Fruit fly (Drosophila melanogaster) whole organism, pupa: Measurements from ENCODE around the gene PGRP-LB.

Experiments
- CG10348 ChIP-seq: fragments of 200-800 bp; sonication (Bioruptor generic); IDR thresholded peaks from 2 replicates; pipeline ENCODE4 v1.3.6; 2022; ENCODE audit warnings: missing biosample characterization, missing genetic modification characterization
- CG12605 ChIP-seq: fragments of 200-800 bp; sonication (Bioruptor generic); IDR thresholded peaks from 2 replicates; pipeline ENCODE4 v1.3.6; 2022; ENCODE audit warnings: missing biosample characterization, missing genetic modification characterization
- CG13204 ChIP-seq: fragments of 200-800 bp; sonication (Bioruptor generic); optimal IDR thresholded peaks from 2 replicates; lab custom pipeline; 2018; ENCODE audit warnings: missing biosample characterization, mild to moderate bottlenecking, missing genetic modification characterization, moderate library complexity
- CG14655 ChIP-seq: fragments of 200-800 bp; sonication (Bioruptor generic); optimal IDR thresholded peaks from 3 replicates; lab custom pipeline; 2017; ENCODE audit warnings: mild to moderate bottlenecking, missing biosample characterization, missing genetic modification reagents, missing genetic modification characterization
- CG15710 ChIP-seq: fragments of 200-800 bp; sonication (Bioruptor generic); optimal IDR thresholded peaks from 2 replicates; lab custom pipeline; 2018; ENCODE audit warnings: missing biosample characterization, mild to moderate bottlenecking, missing genetic modification characterization, moderate library complexity
- CG17806 ChIP-seq: fragments of 200-800 bp; sonication (Bioruptor generic); optimal IDR thresholded peaks from 2 replicates; lab custom pipeline; 2018; ENCODE audit warnings: missing biosample characterization, mild to moderate bottlenecking, missing genetic modification characterization, moderate library complexity
- CG32121 ChIP-seq: fragments of 200-800 bp; sonication (Bioruptor generic); IDR thresholded peaks from 2 replicates; pipeline ENCODE4 v1.3.6; 2022; ENCODE audit warnings: missing biosample characterization, missing genetic modification characterization
- CG34367 ChIP-seq: fragments of 200-800 bp; sonication (Bioruptor generic); optimal IDR thresholded peaks from 2 replicates; lab custom pipeline; 2018; ENCODE audit warnings: missing biosample characterization, mild to moderate bottlenecking, missing genetic modification characterization
- CG4496 ChIP-seq: fragments of 200-800 bp; sonication (Bioruptor generic); IDR thresholded peaks from 3 replicates; pipeline ENCODE4 v1.3.6; 2022; ENCODE audit warnings: missing biosample characterization, missing genetic modification characterization
- CG8159 ChIP-seq: fragments of 200-800 bp; sonication (Bioruptor generic); optimal IDR thresholded peaks from 3 replicates; lab custom pipeline; 2018; ENCODE audit warnings: missing biosample characterization, mild to moderate bottlenecking, missing genetic modification characterization, moderate library complexity
- CG8301 ChIP-seq: fragments of 200-800 bp; sonication (Bioruptor generic); optimal IDR thresholded peaks from 2 replicates; lab custom pipeline; 2018; ENCODE audit warnings: missing biosample characterization, mild to moderate bottlenecking, missing genetic modification characterization
- CG9948 ChIP-seq: fragments of 200-800 bp; sonication (Bioruptor generic); optimal IDR thresholded peaks from 2 replicates; lab custom pipeline; 2018; ENCODE audit warnings: missing biosample characterization, mild to moderate bottlenecking, missing genetic modification characterization, moderate library complexity
- D1 ChIP-seq: fragments of 200-800 bp; sonication (Bioruptor generic); optimal IDR thresholded peaks from 2 replicates; lab custom pipeline; 2018; ENCODE audit warnings: missing biosample characterization, mild to moderate bottlenecking, missing genetic modification characterization, moderate library complexity
- EcR ChIP-seq: fragments of 200-800 bp; sonication (Bioruptor generic); optimal IDR thresholded peaks from 3 replicates; lab custom pipeline; 2019; ENCODE audit warnings: missing biosample characterization, missing genetic modification characterization, mild to moderate bottlenecking, moderate library complexity, missing genetic modification reagents
- Ets98B ChIP-seq: fragments of 200-800 bp; sonication (Bioruptor generic); IDR thresholded peaks from 2 replicates; pipeline ENCODE4 v1.3.6; 2022; ENCODE audit warnings: missing biosample characterization, missing genetic modification characterization
- Pif1A ChIP-seq: fragments of 200-800 bp; sonication (Bioruptor generic); optimal IDR thresholded peaks from 3 replicates; lab custom pipeline; 2016; ENCODE audit warnings: missing biosample characterization, missing genetic modification characterization
- Pif1B ChIP-seq: fragments of 200-800 bp; sonication (Bioruptor generic); optimal IDR thresholded peaks from 3 replicates; lab custom pipeline; 2016; ENCODE audit warnings: missing biosample characterization, missing genetic modification characterization
- Snoo ChIP-seq: fragments of 200-800 bp; sonication (Bioruptor generic); optimal IDR thresholded peaks from 3 replicates; lab custom pipeline; 2017; ENCODE audit warnings: missing biosample characterization, mild to moderate bottlenecking, missing genetic modification characterization, inconsistent platforms
- fd96Ca ChIP-seq: fragments of 200-800 bp; sonication (Bioruptor generic); IDR thresholded peaks from 3 replicates; pipeline ENCODE4 v1.3.6; 2022; ENCODE audit warnings: missing biosample characterization, missing genetic modification characterization
- gl ChIP-seq: fragments of 200-800 bp; sonication (Bioruptor generic); optimal IDR thresholded peaks from 2 replicates; lab custom pipeline; 2018; ENCODE audit warnings: missing biosample characterization, mild to moderate bottlenecking, missing genetic modification characterization
- rn ChIP-seq: fragments of 200-800 bp; sonication (Bioruptor generic); IDR thresholded peaks from 2 replicates; pipeline ENCODE4 v1.3.6; 2022; ENCODE audit warnings: missing biosample characterization, missing genetic modification characterization

The PGRP-LB gene

dm6 chr3R:11460502-11461358 is at the start of gene PGRP-LB:
PGRP-LB (minus strand) TSS chr3R:11460552.
- TF ChIP-seq CG13204 (no peak), CG14655 (GFP tag; lab: Kevin White, UChicago) (no peak), Snoo (tag; lab: Kevin White, UChicago) (no peak), CG10348 (GFP tag; lab: Robert Waterston, UW) (no peak), CG34367 (tag; lab: Kevin White, UChicago) (no peak), Pif1A (GFP tag; lab: Kevin White, UChicago) (no peak), Ets98B (GFP tag; lab: Robert Waterston, UW) (no peak)

- TF ChIP-seq Pif1B (GFP tag; lab: Kevin White, UChicago) (no peak), CG4496 (GFP tag; lab: Robert Waterston, UW) (no peak), CG32121 (GFP tag; lab: Robert Waterston, UW) (no peak), CG10348 (GFP tag; lab: Robert Waterston, UW) (no peak), EcR (GFP tag; lab: Kevin White, UChicago) (no peak)
These were observed 39.4 kb upstream of the PGRP-LB start, which contains the start of gene dpr5 for dm6 chr3R:11499715-11500235. dpr5 (plus strand) TSS chr3R:11499984.

dm6 chr3R:11490269-11490668 is 29.9 kb upstream of the PGRP-LB start:
- no peak for TF ChIP-seq CG12605 (GFP tag; lab: Robert Waterston, UW)

dm6 chr3R:11483328-11483868 is 23.0 kb upstream of the PGRP-LB start:
- no peak for TF ChIP-seq CG9948
- TF ChIP-seq D1, result no peak
- no peak for TF ChIP-seq CG8159 (tag; lab: Kevin White, UChicago)
- TF ChIP-seq EcR (GFP tag; lab: Kevin White, UChicago), result no peak
- TF ChIP-seq Ets98B (GFP tag; lab: Robert Waterston, UW), result no peak
- TF ChIP-seq CG12605 (GFP tag; lab: Robert Waterston, UW), result no peak
- no peak for TF ChIP-seq Pif1A (GFP tag; lab: Kevin White, UChicago)
- TF ChIP-seq CG32121 (GFP tag; lab: Robert Waterston, UW), result no peak
- no peak for TF ChIP-seq CG13204
- TF ChIP-seq CG8301 (tag; lab: Kevin White, UChicago), result no peak
- TF ChIP-seq fd96Ca (GFP tag; lab: Robert Waterston, UW), result no peak
- TF ChIP-seq, all 21 proteins: peak for 0

- TF ChIP-seq CG14655 (GFP tag; lab: Kevin White, UChicago), result peak; percentile 26
- no peak for TF ChIP-seq CG8301 (tag; lab: Kevin White, UChicago)
- no peak for TF ChIP-seq gl (tag; lab: Kevin White, UChicago)
These were observed 9.4 kb upstream of the PGRP-LB start for dm6 chr3R:11469745-11470144.

dm6 chr3R:11467812-11468211 is 7.5 kb upstream of the PGRP-LB start:
- TF ChIP-seq CG9948, result no peak
- no peak for TF ChIP-seq EcR (GFP tag; lab: Kevin White, UChicago)
- TF ChIP-seq gl (tag; lab: Kevin White, UChicago), result no peak
- no peak for TF ChIP-seq CG8159 (tag; lab: Kevin White, UChicago)
- no peak for TF ChIP-seq CG15710 (tag; lab: Kevin White, UChicago)
- no peak for TF ChIP-seq CG10348 (GFP tag; lab: Robert Waterston, UW)
- TF ChIP-seq CG13204, result no peak

- no peak for TF ChIP-seq CG10348 (GFP tag; lab: Robert Waterston, UW)
- TF ChIP-seq CG34367 (tag; lab: Kevin White, UChicago), result no peak
- no peak for TF ChIP-seq gl (tag; lab: Kevin White, UChicago)
- TF ChIP-seq fd96Ca (GFP tag; lab: Robert Waterston, UW), result no peak
- TF ChIP-seq CG8301 (tag; lab: Kevin White, UChicago), result no peak
- no peak for TF ChIP-seq rn (GFP tag; lab: Robert Waterston, UW)
- TF ChIP-seq CG9948, result no peak
- no peak for TF ChIP-seq Snoo (tag; lab: Kevin White, UChicago)
- TF ChIP-seq D1, result no peak
- no peak for TF ChIP-seq Pif1A (GFP tag; lab: Kevin White, UChicago)
- TF ChIP-seq CG15710 (tag; lab: Kevin White, UChicago), result no peak
- TF ChIP-seq CG17806 (tag; lab: Kevin White, UChicago), result no peak
- TF ChIP-seq CG4496 (GFP tag; lab: Robert Waterston, UW), result no peak
- TF ChIP-seq CG14655 (GFP tag; lab: Kevin White, UChicago), result no peak
- TF ChIP-seq CG13204, result no peak
- TF ChIP-seq CG8159 (tag; lab: Kevin White, UChicago), result no peak
These were observed 1.5 kb downstream of the PGRP-LB start for dm6 chr3R:11458851-11459175.
